Worm (Caenorhabditis elegans) whole organism, early embryonic: Measurements from ENCODE around the gene W04E12.7.
A peak's percentile ranks its signal among the peaks of the same experiment; 100 is the strongest.

ENCODE experiments used
- aly-1 ChIP-seq: sonication (generic microtip); optimal IDR thresholded peaks from 2 replicates; lab custom pipeline; 2016; ENCODE audit warnings: missing genetic modification characterization, missing compliant biosample characterization
- ama-1 ChIP-seq: fragments of 150-350 bp; optimal IDR thresholded peaks from 2 replicates; lab custom pipeline; 2014
- flt-1 ChIP-seq: fragments of 200-800 bp; sonication (Bioruptor generic); IDR thresholded peaks from 2 replicates; pipeline ENCODE4 v1.3.6; 2022; ENCODE audit warnings: missing genetic modification characterization, missing compliant biosample characterization
- hmbx-1 ChIP-seq: sonication (generic microtip); optimal IDR thresholded peaks from 2 replicates; lab custom pipeline; 2016; ENCODE audit warnings: mild to moderate bottlenecking, missing genetic modification characterization, missing compliant biosample characterization
- hnd-1 ChIP-seq: sonication (generic microtip); optimal IDR thresholded peaks from 2 replicates; lab custom pipeline; 2016; ENCODE audit warnings: missing genetic modification characterization, missing compliant biosample characterization
- pes-1 ChIP-seq: fragments of 200-800 bp; sonication (Bioruptor generic); IDR thresholded peaks from 2 replicates; pipeline ENCODE4 v1.3.6; 2022; ENCODE audit warnings: missing genetic modification reagents, missing genetic modification characterization, missing compliant biosample characterization
- scrt-1 ChIP-seq: fragments of 200-800 bp; sonication (Bioruptor generic); IDR thresholded peaks from 2 replicates; pipeline ENCODE4 v1.3.6; 2022; ENCODE audit warnings: missing genetic modification characterization, missing compliant biosample characterization
- sea-1 ChIP-seq: fragments of 200-800 bp; sonication (Bioruptor generic); conservative IDR thresholded peaks from 2 replicates; pipeline ENCODE4 v1.3.6; 2022; ENCODE audit warnings: missing genetic modification characterization, missing compliant biosample characterization
- tbx-11 ChIP-seq: fragments of 200-800 bp; sonication (Bioruptor generic); IDR thresholded peaks from 2 replicates; pipeline ENCODE4 v1.3.6; 2022; ENCODE audit warnings: missing genetic modification characterization, missing compliant biosample characterization
- tbx-37 ChIP-seq: fragments of 200-800 bp; sonication (Bioruptor generic); conservative IDR thresholded peaks from 2 replicates; pipeline ENCODE4 v1.3.6; 2022; ENCODE audit warnings: missing genetic modification reagents, missing genetic modification characterization, missing compliant biosample characterization
- tra-4 ChIP-seq: sonication (generic microtip); optimal IDR thresholded peaks from 2 replicates; lab custom pipeline; 2017; ENCODE audit warnings: missing genetic modification characterization, missing compliant biosample characterization

DNA sequence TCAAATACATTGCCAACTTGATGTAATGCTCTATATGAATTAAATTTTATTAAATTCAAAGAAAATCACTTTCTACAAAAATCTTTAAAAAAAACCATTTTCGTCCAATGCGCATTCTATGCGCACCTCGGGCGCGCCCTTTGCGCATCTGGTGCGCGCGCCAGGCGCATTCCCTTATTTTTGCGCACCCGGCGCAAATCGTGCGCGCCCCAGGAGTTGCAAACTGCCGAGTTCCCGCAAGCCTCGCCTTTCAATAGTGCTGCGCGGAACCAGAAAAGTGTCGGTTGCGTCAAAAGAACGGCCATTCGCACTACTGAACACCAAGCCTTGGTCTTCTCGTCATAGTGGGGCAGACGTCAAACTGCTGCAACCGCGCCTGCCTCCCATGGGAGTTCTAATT, 3.6 kb downstream of the W04E12.7 start:
- no peak for TF ChIP-seq aly-1 (tag; lab: Kevin White, UChicago)
- TF ChIP-seq ama-1 (lab: Kevin White, UChicago) = no peak
- no peak for TF ChIP-seq hnd-1 (tag; lab: Kevin White, UChicago)
- TF ChIP-seq tbx-11 (GFP tag; lab: Robert Waterston, UW) = no peak
- no peak for TF ChIP-seq hmbx-1 (tag; lab: Kevin White, UChicago)
- TF ChIP-seq sea-1 = no peak
- TF ChIP-seq tra-4 (tag; lab: Kevin White, UChicago) = no peak
- TF ChIP-seq pes-1 (GFP tag; lab: Robert Waterston, UW) = peak; percentile 54; the same call in 1 of the 2 replicates
- no peak for TF ChIP-seq flt-1 (GFP tag; lab: Robert Waterston, UW)
- no peak for TF ChIP-seq tbx-37
- TF ChIP-seq scrt-1 (GFP tag; lab: Robert Waterston, UW) = no peak
